Worm (Caenorhabditis elegans): ENCODE data around the gene oac-32.

Gene oac-32

ce11 chrV:1579790-1580189 lies 34.2 kb upstream of the oac-32 start:
- TF ChIP-seq elt-4 (tag; optimal IDR thresholded peaks at IDR 0.05), result no peak
- no peak for TF ChIP-seq nfya-1 (tag; optimal IDR thresholded peaks at IDR 0.05)
- TF ChIP-seq eyg-1 (tag; optimal IDR thresholded peaks at IDR 0.05), result no peak
- TF ChIP-seq hlh-6 (tag; optimal IDR thresholded peaks at IDR 0.05), result no peak
- TF ChIP-seq tbx-2 (tag; optimal IDR thresholded peaks at IDR 0.05), result no peak
- no peak for TF ChIP-seq ahr-1 (tag; optimal IDR thresholded peaks at IDR 0.05)
- no peak for TF ChIP-seq fkh-6 (tag; optimal IDR thresholded peaks at IDR 0.05)
- no peak for TF ChIP-seq ceh-19 (GFP tag; optimal IDR thresholded peaks at IDR 0.05)
- TF ChIP-seq nhr-11 (tag; optimal IDR thresholded peaks at IDR 0.05), result no peak
- TF ChIP-seq unc-3 (GFP tag; conservative IDR thresholded peaks at IDR 0.05), result no peak
- no peak for TF ChIP-seq unc-3 (tag; optimal IDR thresholded peaks at IDR 0.05)
- no peak for TF ChIP-seq unc-42 (tag; optimal IDR thresholded peaks at IDR 0.05)
- no peak for TF ChIP-seq syd-9 (tag; optimal IDR thresholded peaks at IDR 0.05)
- TF ChIP-seq pax-1 (tag; optimal IDR thresholded peaks at IDR 0.05), result no peak
- no peak for TF ChIP-seq ceh-34 (tag; optimal IDR thresholded peaks at IDR 0.05)
- TF ChIP-seq gmeb-2 (tag; optimal IDR thresholded peaks at IDR 0.05), result no peak
- TF ChIP-seq T23F11.4 (GFP tag; optimal IDR thresholded peaks at IDR 0.05), result no peak

ce11 chrV:1578572-1579230 lies 33.1 kb upstream of the oac-32 start:
- TF ChIP-seq sox-4 (tag; optimal IDR thresholded peaks at IDR 0.05) (no peak), nfya-1 (tag; optimal IDR thresholded peaks at IDR 0.05) (no peak), ttx-3 (tag; optimal IDR thresholded peaks at IDR 0.05) (no peak), ceh-34 (tag; optimal IDR thresholded peaks at IDR 0.05) (no peak), unc-3 (GFP tag; conservative IDR thresholded peaks at IDR 0.05) (no peak), unc-3 (tag; optimal IDR thresholded peaks at IDR 0.05) (no peak), ceh-22 (tag; optimal IDR thresholded peaks at IDR 0.05) (no peak), hlh-15 (tag; optimal IDR thresholded peaks at IDR 0.05) (no peak), zip-5 (tag; optimal IDR thresholded peaks at IDR 0.05) (no peak), npax-4 (tag; optimal IDR thresholded peaks at IDR 0.05) (no peak), sox-2 (GFP tag; IDR thresholded peaks at IDR 0.05) (no peak), ztf-16 (tag; optimal IDR thresholded peaks at IDR 0.05) (no peak), madf-2 (tag; optimal IDR thresholded peaks at IDR 0.05) (no peak), ceh-31 (tag; optimal IDR thresholded peaks at IDR 0.05) (no peak), T23F11.4 (GFP tag; optimal IDR thresholded peaks at IDR 0.05) (no peak), syd-9 (tag; optimal IDR thresholded peaks at IDR 0.05) (no peak), pros-1 (tag; optimal IDR thresholded peaks at IDR 0.05) (no peak), che-1 (tag; optimal IDR thresholded peaks at IDR 0.05) (no peak), elt-4 (tag; optimal IDR thresholded peaks at IDR 0.05) (no peak), F13H6.1 (tag; optimal IDR thresholded peaks at IDR 0.05) (no peak)

ce11 chrV:1577092-1577709 lies 31.6 kb upstream of the oac-32 start:
- TF ChIP-seq lim-6 (tag; optimal IDR thresholded peaks at IDR 0.05), result no peak
- TF ChIP-seq ceh-9 (tag; optimal IDR thresholded peaks at IDR 0.05), result no peak
- no peak for TF ChIP-seq pros-1 (tag; optimal IDR thresholded peaks at IDR 0.05)
- TF ChIP-seq Y22D7AL.16 (tag; optimal IDR thresholded peaks at IDR 0.05), result no peak
- TF ChIP-seq C38D4.7 (GFP tag; optimal IDR thresholded peaks at IDR 0.05), result no peak
- no peak for TF ChIP-seq pha-4 (tag; optimal IDR thresholded peaks at IDR 0.05)
- TF ChIP-seq ceh-24 (tag; optimal IDR thresholded peaks at IDR 0.05), result no peak
- TF ChIP-seq dmd-4 (tag; optimal IDR thresholded peaks at IDR 0.05; ENCODE audit: borderline replicate concordance), result no peak
- TF ChIP-seq T23F11.4 (GFP tag; optimal IDR thresholded peaks at IDR 0.05), result no peak
- no peak for TF ChIP-seq ceh-19 (GFP tag; optimal IDR thresholded peaks at IDR 0.05)
- TF ChIP-seq pax-1 (tag; optimal IDR thresholded peaks at IDR 0.05), result no peak
- TF ChIP-seq pat-9 (tag; optimal IDR thresholded peaks at IDR 0.05), result no peak
- TF ChIP-seq tbx-7 (tag; optimal IDR thresholded peaks at IDR 0.05), result no peak
- TF ChIP-seq ref-2 (tag; optimal IDR thresholded peaks at IDR 0.05), result no peak
- no peak for TF ChIP-seq rnt-1 (tag; optimal IDR thresholded peaks at IDR 0.05)
- TF ChIP-seq fkh-10 (GFP tag; optimal IDR thresholded peaks at IDR 0.05), result no peak

All from whole organism, late embryonic.